Fruit fly (Drosophila melanogaster): ENCODE data around the gene Cnx14D.

DNA sequence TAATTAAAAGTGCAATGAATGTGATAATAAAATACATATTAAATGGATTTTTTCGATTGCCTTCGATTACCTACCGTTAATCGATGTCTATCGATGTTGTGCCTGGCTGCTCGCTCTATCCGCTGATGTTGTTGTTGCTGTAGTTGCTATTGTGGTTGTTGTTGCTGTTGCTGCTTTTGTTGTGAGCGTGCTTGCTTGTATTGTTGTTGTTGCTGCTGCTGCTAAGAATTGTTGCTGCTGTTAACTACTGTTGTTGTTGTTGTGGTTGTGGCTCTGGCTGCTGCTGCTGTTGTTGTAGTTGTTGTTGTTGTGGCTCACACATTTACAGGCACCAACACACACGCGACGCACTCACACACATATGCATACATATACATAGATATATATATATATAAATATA lies 2.0 kb upstream of the Cnx14D start:
- no peak for TF ChIP-seq CG3281 (GFP tag; optimal IDR thresholded peaks at IDR 0.05)
- TF ChIP-seq CG3847 (GFP tag; IDR thresholded peaks at IDR 0.05), result no peak
- TF ChIP-seq CG6791 (GFP tag; IDR thresholded peaks at IDR 0.05; ENCODE audit: partially characterized antibody), result no peak
- TF ChIP-seq Spps (tag; optimal IDR thresholded peaks at IDR 0.05), result no peak
- TF ChIP-seq Sry-β (GFP tag; optimal IDR thresholded peaks at IDR 0.05), result no peak
- no peak for TF ChIP-seq CG9727 (GFP tag; optimal IDR thresholded peaks at IDR 0.05)
- no peak for TF ChIP-seq CG6765 (GFP tag; optimal IDR thresholded peaks at IDR 0.05)
- no peak for TF ChIP-seq CG31441 (GFP tag; IDR thresholded peaks at IDR 0.05)
- no peak for TF ChIP-seq CG17359 (tag; optimal IDR thresholded peaks at IDR 0.05)
- TF ChIP-seq Max (GFP tag; optimal IDR thresholded peaks at IDR 0.05), result no peak
- TF ChIP-seq ab (GFP tag; optimal IDR thresholded peaks at IDR 0.05), result no peak
